Worm (Caenorhabditis elegans) whole organism, young adult: Measurements from ENCODE around the gene nhr-264.
"Not testable (repeated sequence)": the region's sequence is repeated elsewhere in the genome, so short reads cannot be mapped to it uniquely, and the experiment has no call there.

Experiments used
- F22D6.2 ChIP-seq: sonication (generic microtip); optimal IDR thresholded peaks from 2 replicates; lab custom pipeline; 2016; ENCODE audit warnings: mild to moderate bottlenecking, missing genetic modification characterization, missing compliant biosample characterization
- F55B11.4 ChIP-seq: sonication (generic microtip); optimal IDR thresholded peaks from 2 replicates; lab custom pipeline; 2016; ENCODE audit warnings: missing compliant biosample characterization, missing genetic modification characterization, borderline replicate concordance; ENCODE audit not compliant: insufficient read depth
- K12H6.12 ChIP-seq: fragments of 200-800 bp; sonication (Bioruptor generic); optimal IDR thresholded peaks from 2 replicates; lab custom pipeline; 2018; ENCODE audit warnings: mild to moderate bottlenecking, missing genetic modification characterization, missing compliant biosample characterization
- T07F8.4 ChIP-seq: sonication (generic microtip); optimal IDR thresholded peaks from 2 replicates; lab custom pipeline; 2016; ENCODE audit warnings: mild to moderate bottlenecking, missing genetic modification characterization, moderate library complexity, missing compliant biosample characterization
- ama-1 ChIP-seq, 3 experiments: fragments of 150-350 bp in 1 of 3; sonication (generic microtip) in 2 of 3; optimal IDR thresholded peaks; 2 replicates each; lab custom pipeline; 2014 to 2018; ENCODE audit warnings: missing biosample characterization in 2 of 3, missing genetic modification characterization in 2 of 3, missing genetic modification reagents in 2 of 3
- aptf-2 ChIP-seq: fragments of 200-800 bp; sonication (Bioruptor generic); conservative IDR thresholded peaks from 2 replicates; pipeline ENCODE4 v1.3.6; 2022; ENCODE audit warnings: missing genetic modification reagents, missing genetic modification characterization, missing compliant biosample characterization
- aptf-3 ChIP-seq: fragments of 200-800 bp; sonication (Bioruptor generic); IDR thresholded peaks from 2 replicates; pipeline ENCODE4 v1.3.6; 2022; ENCODE audit warnings: missing genetic modification characterization, missing compliant biosample characterization
- atf-7 ChIP-seq: sonication (generic microtip); optimal IDR thresholded peaks from 2 replicates; lab custom pipeline; 2017; ENCODE audit warnings: mild to moderate bottlenecking, missing genetic modification characterization, missing compliant biosample characterization
- ccch-3 ChIP-seq: fragments of 200-800 bp; sonication (Bioruptor generic); optimal IDR thresholded peaks from 2 replicates; lab custom pipeline; 2018; ENCODE audit warnings: mild to moderate bottlenecking, missing genetic modification characterization, missing compliant biosample characterization
- cebp-1 ChIP-seq, 2 experiments: fragments of 200-800 bp in 1 of 2; sonication (Bioruptor generic) in 1 of 2; sonication (generic microtip) in 1 of 2; IDR thresholded peaks in 1 of 2; optimal IDR thresholded peaks in 1 of 2; 2 replicates each; pipeline versions ENCODE4 v1.3.6 to Lab custom; 2017 to 2022; ENCODE audit warnings: missing compliant biosample characterization in 2 of 2, missing genetic modification characterization in 2 of 2, mild to moderate bottlenecking in 1 of 2, missing genetic modification reagents in 1 of 2, moderate library complexity in 1 of 2
- ceh-100 ChIP-seq: fragments of 200-800 bp; sonication (Bioruptor generic); IDR thresholded peaks from 2 replicates; pipeline ENCODE4 v1.3.6; 2022; ENCODE audit warnings: missing genetic modification reagents, missing genetic modification characterization, missing compliant biosample characterization
- ceh-40 ChIP-seq: fragments of 200-800 bp; sonication (Bioruptor generic); IDR thresholded peaks from 2 replicates; pipeline ENCODE4 v1.3.6; 2022; ENCODE audit warnings: missing genetic modification characterization, missing compliant biosample characterization
- ceh-79 ChIP-seq: sonication (generic microtip); optimal IDR thresholded peaks from 2 replicates; lab custom pipeline; 2017; ENCODE audit warnings: mild to moderate bottlenecking, missing genetic modification characterization, missing compliant biosample characterization
- die-1 ChIP-seq: sonication (generic microtip); optimal IDR thresholded peaks from 2 replicates; lab custom pipeline; 2016; ENCODE audit warnings: missing genotype, mild to moderate bottlenecking, missing genetic modification characterization, missing compliant biosample characterization
- dox-1 ChIP-seq: fragments of 200-800 bp; sonication (Bioruptor generic); IDR thresholded peaks from 2 replicates; pipeline ENCODE4 v1.3.6; 2022; ENCODE audit warnings: missing genetic modification reagents, missing genetic modification characterization, missing compliant biosample characterization
- ekl-4 ChIP-seq: fragments of 200-800 bp; sonication (Bioruptor generic); IDR thresholded peaks from 2 replicates; pipeline ENCODE4 v1.3.6; 2022; ENCODE audit warnings: missing genetic modification reagents, missing genetic modification characterization, missing compliant biosample characterization
- ets-4 ChIP-seq: fragments of 200-800 bp; sonication (Bioruptor generic); optimal IDR thresholded peaks from 2 replicates; lab custom pipeline; 2018; ENCODE audit warnings: mild to moderate bottlenecking, missing genetic modification characterization, missing compliant biosample characterization
- gei-17 ChIP-seq: fragments of 200-800 bp; sonication (Bioruptor generic); optimal IDR thresholded peaks from 2 replicates; lab custom pipeline; 2018; ENCODE audit warnings: mild to moderate bottlenecking, missing genetic modification characterization, missing compliant biosample characterization
- him-1 ChIP-seq: sonication (generic microtip); optimal IDR thresholded peaks from 2 replicates; lab custom pipeline; 2016; ENCODE audit warnings: missing genotype, missing genetic modification reagents, missing genetic modification characterization, missing compliant biosample characterization
- hmg-1.2 ChIP-seq: fragments of 200-800 bp; sonication (Bioruptor generic); IDR thresholded peaks from 2 replicates; pipeline ENCODE4 v1.3.6; 2022; ENCODE audit warnings: missing genetic modification reagents, missing genetic modification characterization, missing compliant biosample characterization
- lag-1 ChIP-seq: fragments of 200-800 bp; sonication (Bioruptor generic); IDR thresholded peaks from 2 replicates; pipeline ENCODE4 v1.3.6; 2022; ENCODE audit warnings: missing genetic modification reagents, missing genetic modification characterization, missing compliant biosample characterization
- lin-54 ChIP-seq: fragments of 200-800 bp; sonication (Bioruptor generic); optimal IDR thresholded peaks from 2 replicates; lab custom pipeline; 2018; ENCODE audit warnings: mild to moderate bottlenecking, missing genetic modification characterization, missing compliant biosample characterization
- lsy-27 ChIP-seq: sonication (generic microtip); optimal IDR thresholded peaks from 2 replicates; lab custom pipeline; 2017; ENCODE audit warnings: missing genetic modification characterization, mild to moderate bottlenecking, missing compliant biosample characterization, antibody characterized with exemption, missing genotype, borderline replicate concordance; ENCODE audit not compliant: insufficient read depth
- mxl-1 ChIP-seq: sonication (generic microtip); optimal IDR thresholded peaks from 2 replicates; lab custom pipeline; 2016; ENCODE audit warnings: missing genetic modification characterization, missing compliant biosample characterization
- nfya-1 ChIP-seq: sonication (generic microtip); optimal IDR thresholded peaks from 2 replicates; lab custom pipeline; 2017; ENCODE audit warnings: antibody characterized with exemption, missing compliant biosample characterization, missing genetic modification characterization, borderline replicate concordance; ENCODE audit not compliant: insufficient read depth
- nhr-179 ChIP-seq: sonication (generic microtip); optimal IDR thresholded peaks from 2 replicates; lab custom pipeline; 2016; ENCODE audit warnings: mild to moderate bottlenecking, missing genetic modification characterization, missing compliant biosample characterization
- nhr-27 ChIP-seq: fragments of 200-800 bp; sonication (Bioruptor generic); optimal IDR thresholded peaks from 2 replicates; lab custom pipeline; 2018; ENCODE audit warnings: mild to moderate bottlenecking, missing genetic modification characterization, moderate library complexity, missing compliant biosample characterization
- snpc-4 ChIP-seq, 5 experiments: fragments of 150-350 bp in 1 of 5; sonication (generic microtip) in 4 of 5; optimal IDR thresholded peaks; 2 replicates each; lab custom pipeline; 2014 to 2018; ENCODE audit warnings: missing genetic modification characterization in 5 of 5, missing biosample characterization in 3 of 5, antibody characterized with exemption in 2 of 5, mild to moderate bottlenecking in 2 of 5, missing compliant biosample characterization in 2 of 5, missing genotype in 2 of 5, moderate library complexity in 2 of 5, missing genetic modification reagents in 1 of 5
- tlf-1 ChIP-seq: fragments of 200-800 bp; sonication (Bioruptor generic); optimal IDR thresholded peaks from 2 replicates; lab custom pipeline; 2018; ENCODE audit warnings: mild to moderate bottlenecking, missing genetic modification characterization, missing compliant biosample characterization
- ztf-28 ChIP-seq: fragments of 200-800 bp; sonication (Bioruptor generic); IDR thresholded peaks from 2 replicates; pipeline ENCODE4 v1.3.6; 2022; ENCODE audit warnings: missing genetic modification reagents, missing genetic modification characterization, missing compliant biosample characterization

nhr-264 gene

ce11 chrIV:9249219-9249618 is 44.5 kb downstream of the nhr-264 start, which contains the start of gene Y11D7A.7:
Gene Y11D7A.7, plus strand, starts transcription at chrIV:9249519.
- not testable (repeated sequence) for TF ChIP-seq F22D6.2 (tag; lab: Kevin White, UChicago); gei-17; mxl-1 (tag; lab: Kevin White, UChicago)

- TF ChIP-seq hmg-1.2 (GFP tag; lab: Robert Waterston, UW): no peak
- TF ChIP-seq tlf-1 (GFP tag; lab: Kevin White, UChicago): no peak
- TF ChIP-seq ceh-100 (GFP tag; lab: Robert Waterston, UW): no peak
- no peak for TF ChIP-seq dox-1 (GFP tag; lab: Robert Waterston, UW)
- TF ChIP-seq lin-54 (GFP tag; lab: Kevin White, UChicago): no peak
- TF ChIP-seq nhr-179 (tag; lab: Kevin White, UChicago): no peak
- TF ChIP-seq die-1: no peak
- TF ChIP-seq nhr-27: no peak
- no peak for TF ChIP-seq K12H6.12 (tag; lab: Kevin White, UChicago)
Measured at ce11 chrIV:9245423-9245822, 48.3 kb downstream of the nhr-264 start, which contains the start of gene Y11D7A.5. Gene Y11D7A.5, minus strand, starts transcription at chrIV:9245523.

DNA sequence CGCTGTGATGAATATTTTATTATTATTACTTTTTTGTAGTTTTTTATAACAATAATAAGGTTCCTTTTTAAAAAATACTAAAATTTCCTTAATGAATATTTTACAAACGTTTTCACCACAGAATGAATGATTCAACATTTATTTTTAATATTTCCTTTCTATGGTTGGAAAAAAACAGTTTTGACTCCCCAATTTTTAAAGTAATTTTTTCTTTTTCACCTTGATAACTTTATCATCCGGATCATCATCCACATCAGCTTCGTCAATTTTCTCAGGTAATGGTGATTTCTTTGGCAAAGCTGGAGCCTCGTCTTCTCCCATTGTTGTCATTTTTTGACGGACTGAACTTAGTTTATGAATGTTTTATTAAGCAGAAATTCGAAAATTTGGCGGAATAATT is 50.1 kb downstream of the nhr-264 start, which contains the start of gene rab-28:
TSS of gene rab-28 (minus strand) at position 343 of the 400 bp plus-strand sequence.
- TF ChIP-seq ztf-28 (GFP tag; lab: Robert Waterston, UW): no peak
- TF ChIP-seq lsy-27 (tag; lab: Kevin White, UChicago): no peak
- TF ChIP-seq atf-7 (tag; lab: Kevin White, UChicago): no peak
- no peak for TF ChIP-seq ceh-79 (tag; lab: Kevin White, UChicago)
- TF ChIP-seq ama-1 (optimal IDR thresholded peaks at IDR 0.05; lab: Kevin White, UChicago): no peak
- TF ChIP-seq ama-1 (GFP tag; optimal IDR thresholded peaks at IDR 0.05; lab: Kevin White, UChicago): no peak
- no peak for TF ChIP-seq tlf-1 (GFP tag; lab: Kevin White, UChicago)
- no peak for TF ChIP-seq lag-1 (GFP tag; lab: Robert Waterston, UW)
- no peak for TF ChIP-seq him-1 (tag; lab: Kevin White, UChicago)
- TF ChIP-seq aptf-2 (GFP tag; lab: Robert Waterston, UW): no peak
- TF ChIP-seq ceh-40 (GFP tag; lab: Robert Waterston, UW): no peak
- no peak for TF ChIP-seq aptf-3 (GFP tag; lab: Robert Waterston, UW)
- TF ChIP-seq F55B11.4 (tag; lab: Kevin White, UChicago): no peak
- TF ChIP-seq ccch-3 (GFP tag; lab: Kevin White, UChicago): no peak
- TF ChIP-seq ets-4: no peak
- TF ChIP-seq ekl-4 (GFP tag; lab: Robert Waterston, UW): no peak
- no peak for TF ChIP-seq T07F8.4 (tag; lab: Kevin White, UChicago)
- TF ChIP-seq snpc-4 (GFP tag; optimal IDR thresholded peaks at IDR 0.05; lab: Kevin White, UChicago): no peak
- TF ChIP-seq snpc-4 (tag; optimal IDR thresholded peaks at IDR 0.05; lab: Kevin White, UChicago): no peak
- no peak for TF ChIP-seq nfya-1 (tag; lab: Kevin White, UChicago)
- TF ChIP-seq cebp-1 (GFP tag; IDR thresholded peaks at IDR 0.05; lab: Robert Waterston, UW): no peak
- TF ChIP-seq cebp-1 (tag; optimal IDR thresholded peaks at IDR 0.05; lab: Kevin White, UChicago): no peak
